Fruit fly (Drosophila melanogaster) whole organism, larva: Measurements from ENCODE around the gene CG4660.

Experiments
- noc ChIP-seq: fragments of 200-800 bp; sonication (Bioruptor generic); optimal IDR thresholded peaks from 3 replicates; lab custom pipeline; 2019; ENCODE audit warnings: missing biosample characterization, mild to moderate bottlenecking, missing genetic modification characterization, moderate library complexity

CG4660 gene

dm6 chrX:6081296-6081695, at the start of gene CG4660:
CG4660 (minus strand) TSS chrX:6081372.
- no peak for TF ChIP-seq noc (tag; lab: Kevin White, UChicago)

- no peak for TF ChIP-seq noc (tag; lab: Kevin White, UChicago)
Observed at dm6 chrX:6109872-6110271, 28.7 kb upstream of the CG4660 start.

dm6 chrX:6104724-6105123, 23.6 kb upstream of the CG4660 start:
- TF ChIP-seq noc (tag; lab: Kevin White, UChicago): no peak

- peak; percentile 23 for TF ChIP-seq noc (tag; lab: Kevin White, UChicago)
Observed at dm6 chrX:6097578-6097977, 16.4 kb upstream of the CG4660 start.

dm6 chrX:6094599-6094998, 13.4 kb upstream of the CG4660 start:
- no peak for TF ChIP-seq noc (tag; lab: Kevin White, UChicago)

- no peak for TF ChIP-seq noc (tag; lab: Kevin White, UChicago)
Observed at dm6 chrX:6094078-6094477, 12.9 kb upstream of the CG4660 start.

- TF ChIP-seq noc (tag; lab: Kevin White, UChicago): no peak
Observed at dm6 chrX:6092235-6092634, 11.1 kb upstream of the CG4660 start.

- peak; percentile 45 for TF ChIP-seq noc (tag; lab: Kevin White, UChicago)
Observed at dm6 chrX:6090809-6091667, 9.9 kb upstream of the CG4660 start, which contains the start of the genes Nep1 and Mipp2. Nep1 (plus strand) TSS chrX:6091205. Mipp2 (minus strand) TSS chrX:6091471.

dm6 chrX:6089679-6090460, 8.7 kb upstream of the CG4660 start, which contains the start of gene raptor:
raptor (minus strand) TSS chrX:6090201.
- TF ChIP-seq noc (tag; lab: Kevin White, UChicago): no peak

- TF ChIP-seq noc (tag; lab: Kevin White, UChicago): no peak
Observed at dm6 chrX:6077686-6078085, 3.5 kb downstream of the CG4660 start, which contains the start of gene CG4666. CG4666 (minus strand) TSS chrX:6077786.

dm6 chrX:6077043-6077547, 4.1 kb downstream of the CG4660 start:
- peak; percentile 23 for TF ChIP-seq noc (tag; lab: Kevin White, UChicago)

dm6 chrX:6075586-6075985, 5.6 kb downstream of the CG4660 start:
- no peak for TF ChIP-seq noc (tag; lab: Kevin White, UChicago)

- TF ChIP-seq noc (tag; lab: Kevin White, UChicago): peak; percentile 16
Observed at dm6 chrX:6074845-6075244, 6.3 kb downstream of the CG4660 start, which contains the start of gene Tsp5D. Tsp5D (minus strand) TSS chrX:6074857.

dm6 chrX:6068714-6069113, 12.5 kb downstream of the CG4660 start:
- no peak for TF ChIP-seq noc (tag; lab: Kevin White, UChicago)

- no peak for TF ChIP-seq noc (tag; lab: Kevin White, UChicago)
Observed at dm6 chrX:6067281-6068008, 13.7 kb downstream of the CG4660 start, which contains the start of gene CG5928. CG5928 (plus strand) TSS chrX:6067958.
